Worm (Caenorhabditis elegans): Measurements from ENCODE around the gene Y79H2A.3.

DNA sequence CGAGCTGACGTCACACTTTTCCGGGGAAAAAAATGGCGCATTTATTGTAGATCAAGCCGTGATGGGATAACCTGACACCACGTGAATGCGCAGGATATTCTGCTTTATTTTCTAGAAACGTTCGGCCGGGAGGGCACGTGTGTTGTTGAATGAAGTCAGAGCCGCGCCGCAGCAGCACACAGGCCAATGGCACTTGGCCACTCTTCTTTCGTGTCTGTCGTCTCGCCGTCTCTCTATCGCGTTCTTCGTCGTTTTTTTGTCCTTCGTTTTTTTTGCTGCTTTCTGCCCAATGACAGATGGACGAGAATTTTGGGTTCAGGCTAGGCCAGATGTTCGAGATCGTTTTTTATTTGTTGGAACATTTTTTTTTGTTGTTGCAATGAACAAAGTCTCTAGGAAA lies 70.6 kb downstream of the Y79H2A.3 start:
- TF ChIP-seq unc-62 (GFP tag; optimal IDR thresholded peaks at IDR 0.05) (no peak), nhr-237 (tag; optimal IDR thresholded peaks at IDR 0.05) (no peak), lin-15B (tag; optimal IDR thresholded peaks at IDR 0.05) (peak; percentile 87), aly-2 (tag; optimal IDR thresholded peaks at IDR 0.05) (no peak), mdl-1 (tag; optimal IDR thresholded peaks at IDR 0.05) (no peak), R02D3.7 (tag; optimal IDR thresholded peaks at IDR 0.05) (no peak), nhr-11 (tag; optimal IDR thresholded peaks at IDR 0.05) (no peak), ceh-82 (tag; optimal IDR thresholded peaks at IDR 0.05) (no peak), ztf-11 (tag; optimal IDR thresholded peaks at IDR 0.05) (no peak)

Data from whole organism, L3 larva.